Fruit fly (Drosophila melanogaster) whole organism, pupa: ENCODE results near the gene tbrd-1.

Experiments
- CG10348 ChIP-seq: fragments of 200-800 bp; sonication (Bioruptor generic); IDR thresholded peaks from 2 replicates; pipeline ENCODE4 v1.3.6; 2022; ENCODE audit warnings: missing biosample characterization, missing genetic modification characterization
- CG12605 ChIP-seq: fragments of 200-800 bp; sonication (Bioruptor generic); IDR thresholded peaks from 2 replicates; pipeline ENCODE4 v1.3.6; 2022; ENCODE audit warnings: missing biosample characterization, missing genetic modification characterization
- CG13204 ChIP-seq: fragments of 200-800 bp; sonication (Bioruptor generic); optimal IDR thresholded peaks from 2 replicates; lab custom pipeline; 2018; ENCODE audit warnings: missing biosample characterization, mild to moderate bottlenecking, missing genetic modification characterization, moderate library complexity
- CG14655 ChIP-seq: fragments of 200-800 bp; sonication (Bioruptor generic); optimal IDR thresholded peaks from 3 replicates; lab custom pipeline; 2017; ENCODE audit warnings: mild to moderate bottlenecking, missing biosample characterization, missing genetic modification reagents, missing genetic modification characterization
- CG15710 ChIP-seq: fragments of 200-800 bp; sonication (Bioruptor generic); optimal IDR thresholded peaks from 2 replicates; lab custom pipeline; 2018; ENCODE audit warnings: missing biosample characterization, mild to moderate bottlenecking, missing genetic modification characterization, moderate library complexity
- CG17806 ChIP-seq: fragments of 200-800 bp; sonication (Bioruptor generic); optimal IDR thresholded peaks from 2 replicates; lab custom pipeline; 2018; ENCODE audit warnings: missing biosample characterization, mild to moderate bottlenecking, missing genetic modification characterization, moderate library complexity
- CG32121 ChIP-seq: fragments of 200-800 bp; sonication (Bioruptor generic); IDR thresholded peaks from 2 replicates; pipeline ENCODE4 v1.3.6; 2022; ENCODE audit warnings: missing biosample characterization, missing genetic modification characterization
- EcR ChIP-seq: fragments of 200-800 bp; sonication (Bioruptor generic); optimal IDR thresholded peaks from 3 replicates; lab custom pipeline; 2019; ENCODE audit warnings: missing biosample characterization, missing genetic modification characterization, mild to moderate bottlenecking, moderate library complexity, missing genetic modification reagents
- Ets98B ChIP-seq: fragments of 200-800 bp; sonication (Bioruptor generic); IDR thresholded peaks from 2 replicates; pipeline ENCODE4 v1.3.6; 2022; ENCODE audit warnings: missing biosample characterization, missing genetic modification characterization
- Pif1A ChIP-seq: fragments of 200-800 bp; sonication (Bioruptor generic); optimal IDR thresholded peaks from 3 replicates; lab custom pipeline; 2016; ENCODE audit warnings: missing biosample characterization, missing genetic modification characterization
- Pif1B ChIP-seq: fragments of 200-800 bp; sonication (Bioruptor generic); optimal IDR thresholded peaks from 3 replicates; lab custom pipeline; 2016; ENCODE audit warnings: missing biosample characterization, missing genetic modification characterization
- Snoo ChIP-seq: fragments of 200-800 bp; sonication (Bioruptor generic); optimal IDR thresholded peaks from 3 replicates; lab custom pipeline; 2017; ENCODE audit warnings: missing biosample characterization, mild to moderate bottlenecking, missing genetic modification characterization, inconsistent platforms
- gl ChIP-seq: fragments of 200-800 bp; sonication (Bioruptor generic); optimal IDR thresholded peaks from 2 replicates; lab custom pipeline; 2018; ENCODE audit warnings: missing biosample characterization, mild to moderate bottlenecking, missing genetic modification characterization
- rn ChIP-seq: fragments of 200-800 bp; sonication (Bioruptor generic); IDR thresholded peaks from 2 replicates; pipeline ENCODE4 v1.3.6; 2022; ENCODE audit warnings: missing biosample characterization, missing genetic modification characterization

dm6 chr3R:23889922-23890321, 3.4 kb downstream of the tbrd-1 start, which contains the start of gene Pli:
- TF ChIP-seq EcR (GFP tag; lab: Kevin White, UChicago) = peak; percentile 24
- TF ChIP-seq Pif1A = no peak
- TF ChIP-seq CG10348 (GFP tag; lab: Robert Waterston, UW) = no peak
- no peak for TF ChIP-seq CG13204 (GFP tag; lab: Kevin White, UChicago)
- no peak for TF ChIP-seq CG32121 (GFP tag; lab: Robert Waterston, UW)
- TF ChIP-seq rn (GFP tag; lab: Robert Waterston, UW) = no peak
- TF ChIP-seq Snoo (tag; lab: Kevin White, UChicago) = no peak
- peak; percentile 2 for TF ChIP-seq CG15710
- no peak for TF ChIP-seq CG14655 (GFP tag; lab: Kevin White, UChicago)
- TF ChIP-seq CG17806 (tag; lab: Kevin White, UChicago) = peak; percentile 5
- no peak for TF ChIP-seq Pif1B
- TF ChIP-seq CG12605 = no peak
- TF ChIP-seq gl = no peak
- no peak for TF ChIP-seq Ets98B
